Fruit fly (Drosophila melanogaster) Kc167 (cell line): ENCODE results near the gene CG14830.

Experiments
- Myc ChIP-seq: fragments of >200 bp; optimal IDR thresholded peaks from 2 replicates; lab custom pipeline; 2017; ENCODE audit warnings: missing external identifiers
- Sin3A ChIP-seq: fragments of >200 bp; optimal IDR thresholded peaks from 2 replicates; lab custom pipeline; 2018; ENCODE audit warnings: missing external identifiers
- h ChIP-seq: fragments of >200 bp; optimal IDR thresholded peaks from 3 replicates; lab custom pipeline; 2018; ENCODE audit warnings: missing external identifiers
- insv ChIP-seq: fragments of >200 bp; optimal IDR thresholded peaks from 3 replicates; lab custom pipeline; 2018; ENCODE audit warnings: missing external identifiers
- psq ChIP-seq: fragments of >200 bp; optimal IDR thresholded peaks from 2 replicates; lab custom pipeline; 2017; ENCODE audit warnings: missing external identifiers
- ttk ChIP-seq: sonication (Bioruptor generic); optimal IDR thresholded peaks from 2 replicates; lab custom pipeline; 2017; ENCODE audit warnings: missing external identifiers

Gene CG14830

DNA sequence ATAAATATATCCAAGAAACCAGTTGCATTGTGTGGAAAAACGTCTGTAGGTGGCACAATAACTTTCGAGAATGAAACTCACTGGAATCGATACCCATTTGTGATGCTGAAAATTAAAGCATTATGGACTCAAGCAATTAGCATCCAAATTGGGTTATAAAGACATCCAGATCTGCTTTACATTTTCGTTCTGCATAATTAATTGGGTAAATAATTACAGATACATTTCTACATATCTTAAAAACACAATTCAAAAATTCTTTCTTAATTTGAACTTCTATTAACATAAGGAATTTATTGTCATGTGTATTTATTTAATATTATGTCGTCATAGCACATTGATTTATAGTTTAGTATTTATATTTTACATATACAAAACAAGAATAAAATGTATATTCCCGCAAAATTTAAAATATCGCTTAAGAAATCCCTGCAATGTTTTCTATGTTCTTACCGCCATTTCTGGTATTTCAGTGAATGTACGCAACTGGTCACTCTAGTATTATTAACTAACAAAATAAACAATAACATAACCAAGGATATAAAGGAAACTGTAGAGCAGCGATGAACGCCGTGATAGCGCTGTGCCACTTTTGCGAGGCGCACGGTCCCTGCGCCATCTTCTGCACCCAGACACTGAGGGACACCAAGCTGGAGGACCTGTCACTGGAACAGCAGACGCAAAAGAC, 25.5 kb downstream of the CG14830 start, which contains the start of the genes CG14829 and BHD:
Gene CG14829, minus strand, starts transcription at position 51 of the 688 bp plus-strand sequence.
Gene BHD, plus strand, starts transcription at position 471 of the 688 bp plus-strand sequence.
- no peak for TF ChIP-seq h (lab: Kevin White, UChicago)
- no peak for TF ChIP-seq Myc (lab: Kevin White, UChicago)
- TF ChIP-seq insv (lab: Kevin White, UChicago), result no peak
- no peak for TF ChIP-seq ttk (lab: Kevin White, UChicago)
- no peak for TF ChIP-seq Sin3A (lab: Kevin White, UChicago)
- no peak for TF ChIP-seq psq (lab: Kevin White, UChicago)

DNA sequence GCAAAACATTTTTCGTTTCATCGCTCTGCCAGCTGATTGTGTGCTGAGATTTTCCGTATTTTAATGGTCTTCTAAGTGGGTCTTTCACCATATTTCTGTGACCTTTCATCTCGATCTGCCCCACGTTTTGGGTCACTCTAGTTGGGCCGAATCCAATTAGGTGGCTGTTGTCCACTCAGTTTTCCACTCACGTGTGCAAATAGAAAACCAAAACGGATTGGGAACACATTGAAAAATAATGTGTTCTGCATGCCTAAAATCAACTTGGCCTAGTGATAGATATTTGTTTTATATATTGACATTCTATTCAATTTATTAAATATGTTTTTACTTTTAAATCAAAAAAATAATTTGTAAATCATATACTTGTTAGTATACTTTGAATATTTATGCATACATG, 29.5 kb downstream of the CG14830 start, which contains the start of gene CG14826:
Gene CG14826, plus strand, starts transcription at position 301 of the 400 bp plus-strand sequence.
- TF ChIP-seq Myc (lab: Kevin White, UChicago) (no peak), h (lab: Kevin White, UChicago) (no peak), Sin3A (lab: Kevin White, UChicago) (no peak), ttk (lab: Kevin White, UChicago) (no peak), insv (lab: Kevin White, UChicago) (no peak), psq (lab: Kevin White, UChicago) (no peak)
